Worm (Caenorhabditis elegans) whole organism, L4/young adult: Measurements from ENCODE around the gene C39D10.11.

Experiments used
- W03F9.2 ChIP-seq: fragments of 150-350 bp; optimal IDR thresholded peaks from 2 replicates; lab custom pipeline; 2014; ENCODE audit warnings: missing biosample characterization, missing genetic modification characterization
- dao-5 ChIP-seq: sonication (generic microtip); optimal IDR thresholded peaks from 2 replicates; lab custom pipeline; 2016; ENCODE audit warnings: missing genotype, missing genetic modification characterization, moderate library complexity, missing compliant biosample characterization
- him-1 ChIP-seq: sonication (generic microtip); optimal IDR thresholded peaks from 2 replicates; lab custom pipeline; 2016; ENCODE audit warnings: missing genotype, missing genetic modification reagents, missing genetic modification characterization, missing compliant biosample characterization

DNA sequence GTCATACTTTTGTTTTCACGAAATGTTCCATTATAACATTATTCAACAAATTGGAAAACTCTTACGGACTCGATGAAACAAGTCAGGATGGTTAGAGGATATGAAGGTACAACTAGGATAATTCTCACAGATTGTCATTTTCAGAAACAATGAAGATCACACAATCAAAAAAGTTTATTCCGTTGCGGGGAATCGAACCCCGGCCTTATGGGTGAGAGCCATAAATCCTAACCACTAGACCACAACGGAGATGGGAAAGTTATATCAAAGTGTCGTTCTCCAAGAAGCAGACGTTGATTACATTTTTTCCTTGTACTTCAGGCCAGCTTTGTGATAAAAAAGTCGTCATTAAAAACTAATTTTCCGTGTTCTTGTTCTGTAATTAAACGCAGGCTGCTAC, 4.9 kb upstream of the C39D10.11 start:
- no peak for TF ChIP-seq him-1
- peak; percentile 5 for TF ChIP-seq W03F9.2
- no peak for TF ChIP-seq dao-5 (tag; lab: Kevin White, UChicago)
